Fruit fly (Drosophila melanogaster) whole organism, wandering third instar larva: Measurements from ENCODE around the gene mre11.

Experiments used
- Dif ChIP-seq: fragments of 200-275, 200-300 bp; sonication (Bioruptor generic); optimal IDR thresholded peaks from 2 replicates; lab custom pipeline; 2018; ENCODE audit warnings: missing biosample characterization, missing genetic modification characterization; ENCODE audit not compliant: partially characterized antibody
- fru ChIP-seq: fragments of 200-800 bp; sonication (Bioruptor generic); optimal IDR thresholded peaks from 3 replicates; lab custom pipeline; 2016; ENCODE audit warnings: missing biosample characterization, mild to moderate bottlenecking, missing genetic modification characterization
- psq ChIP-seq: fragments of 200-800 bp; sonication (Bioruptor generic); optimal IDR thresholded peaks from 3 replicates; lab custom pipeline; 2017; ENCODE audit warnings: missing biosample characterization, mild to moderate bottlenecking, missing genetic modification characterization, moderate library complexity

- TF ChIP-seq psq (GFP tag; lab: Kevin White, UChicago) (no peak), Dif (GFP tag; lab: Kevin White, UChicago) (no peak), fru (GFP tag; lab: Kevin White, UChicago) (no peak)
Observed at dm6 chr2L:11243912-11244311, 38.0 kb upstream of the mre11 start.
